Worm (Caenorhabditis elegans): ENCODE measurements around the gene tsp-12.

DNA sequence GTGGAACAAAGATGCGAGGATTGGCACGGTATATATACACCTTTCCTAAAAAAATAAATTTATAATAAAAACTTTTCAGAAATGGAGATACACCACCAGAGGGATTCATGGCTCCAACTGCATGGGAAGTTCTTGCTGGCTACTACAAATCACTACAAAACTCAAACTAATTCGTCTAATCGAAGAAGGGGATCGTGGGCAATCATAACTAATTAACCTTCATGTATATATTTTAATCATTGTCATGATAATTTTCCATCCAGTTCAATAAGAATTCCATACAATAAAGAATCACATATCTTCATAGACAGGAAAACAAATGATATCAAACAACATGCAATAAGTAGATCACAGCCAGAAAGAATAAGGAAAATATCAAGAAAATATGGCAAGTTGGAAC lies 13.7 kb upstream of the tsp-12 start:
- no peak for TF ChIP-seq ztf-11 (tag; optimal IDR thresholded peaks at IDR 0.05)
- no peak for TF ChIP-seq snpc-4 (tag; optimal IDR thresholded peaks at IDR 0.05)
- no peak for TF ChIP-seq nhr-237 (tag; optimal IDR thresholded peaks at IDR 0.05)
- no peak for TF ChIP-seq ztf-4 (tag; optimal IDR thresholded peaks at IDR 0.05)
- TF ChIP-seq nhr-47 (tag; optimal IDR thresholded peaks at IDR 0.05), result no peak
- no peak for TF ChIP-seq egl-27 (tag; optimal IDR thresholded peaks at IDR 0.05)
- TF ChIP-seq isw-1 (GFP tag; IDR thresholded peaks at IDR 0.05), result no peak
- no peak for TF ChIP-seq pqm-1 (tag; optimal IDR thresholded peaks at IDR 0.05)
- no peak for TF ChIP-seq efl-1 (optimal IDR thresholded peaks at IDR 0.05)
- no peak for TF ChIP-seq efl-1 (GFP tag; optimal IDR thresholded peaks at IDR 0.05 in 1 of 2)
- TF ChIP-seq aly-2 (tag; optimal IDR thresholded peaks at IDR 0.05), result no peak

Measured in whole organism, L1 larva.